Fruit fly (Drosophila melanogaster): ENCODE measurements around the gene CG11658.

The CG11658 gene

DNA sequence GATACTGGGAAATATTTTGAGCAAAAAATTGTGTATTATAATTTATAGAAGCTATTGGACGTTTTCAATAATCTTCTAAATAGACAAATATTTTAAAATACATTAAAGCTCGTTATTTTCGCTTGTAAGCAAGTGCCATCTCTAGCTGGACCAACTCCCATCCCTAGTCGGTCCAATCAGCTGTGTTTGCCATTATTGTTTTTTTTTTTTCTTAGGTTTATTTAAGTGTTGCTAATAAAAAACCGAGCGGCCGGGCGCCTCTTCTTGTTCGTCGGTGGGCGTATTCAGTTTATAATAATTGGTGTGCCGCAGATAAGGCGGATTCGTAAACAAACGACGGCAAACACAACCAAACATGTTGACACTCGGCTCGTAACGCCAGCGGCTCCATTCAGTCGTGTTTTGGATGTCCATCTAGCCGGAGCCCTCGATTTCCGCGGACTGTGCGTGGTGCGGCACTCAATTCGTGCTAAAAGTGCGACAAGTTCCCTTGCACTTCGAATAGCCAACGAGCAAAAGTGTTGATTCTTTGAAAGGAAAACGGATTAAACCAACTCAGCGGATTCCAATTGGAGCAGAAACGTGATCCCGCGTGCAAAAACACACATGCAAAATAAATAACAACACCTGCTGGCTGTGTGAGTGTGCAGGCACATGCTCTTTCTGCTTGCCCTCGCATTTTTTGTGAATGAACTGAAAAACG lies 24.4 kb downstream of the CG11658 start, which contains the start of gene Sugb (continued):
- TF ChIP-seq CG4820 (GFP tag; optimal IDR thresholded peaks at IDR 0.05) = no peak
- peak; percentile 58 for TF ChIP-seq al (GFP tag; IDR thresholded peaks at IDR 0.05)
- peak; percentile 65 for TF ChIP-seq CG12659 (GFP tag; optimal IDR thresholded peaks at IDR 0.05)
- no peak; the same call in 1 of the 2 replicates for TF ChIP-seq Rx (GFP tag; IDR thresholded peaks at IDR 0.05)
- TF ChIP-seq fu2 (GFP tag; optimal IDR thresholded peaks at IDR 0.05) = peak; percentile 62
- no peak for TF ChIP-seq zen (tag; optimal IDR thresholded peaks at IDR 0.05)
- TF ChIP-seq CG7556 (GFP tag; optimal IDR thresholded peaks at IDR 0.05) = peak; percentile 71
- no peak for TF ChIP-seq CG4854 (GFP tag; optimal IDR thresholded peaks at IDR 0.05)
- no peak; the same call in 1 of the 2 replicates for TF ChIP-seq stc (GFP tag; IDR thresholded peaks at IDR 0.05)
- TF ChIP-seq vnd (GFP tag; IDR thresholded peaks at IDR 0.05; ENCODE audit: partially characterized antibody) = no peak
- no peak for TF ChIP-seq cas (GFP tag; IDR thresholded peaks at IDR 0.05)
- TF ChIP-seq Ada2b (GFP tag; IDR thresholded peaks at IDR 0.05) = no peak; the same call in 1 of the 2 replicates
- no peak for TF ChIP-seq Usf (GFP tag; optimal IDR thresholded peaks at IDR 0.05)
- TF ChIP-seq mirr (GFP tag; optimal IDR thresholded peaks at IDR 0.05) = peak; percentile 61
- no peak for TF ChIP-seq z (GFP tag; IDR thresholded peaks at IDR 0.05)
- TF ChIP-seq Hr3 (GFP tag; optimal IDR thresholded peaks at IDR 0.05) = peak; percentile 47
- TF ChIP-seq CG7839 (tag; optimal IDR thresholded peaks at IDR 0.05) = peak; percentile 67
- TF ChIP-seq Blimp-1 (GFP tag; optimal IDR thresholded peaks at IDR 0.05) = peak; percentile 26
- peak; percentile 76 for TF ChIP-seq pho (GFP tag; optimal IDR thresholded peaks at IDR 0.05)
- no peak for TF ChIP-seq B-H1 (GFP tag; IDR thresholded peaks at IDR 0.05)
- TF ChIP-seq CG9876 (GFP tag; optimal IDR thresholded peaks at IDR 0.05) = no peak
- no peak for TF ChIP-seq tll (GFP tag; optimal IDR thresholded peaks at IDR 0.05)
- peak; percentile 16 for TF ChIP-seq pros (GFP tag; optimal IDR thresholded peaks at IDR 0.05)
- no peak for TF ChIP-seq CG6654 (GFP tag; optimal IDR thresholded peaks at IDR 0.05)
- no peak for TF ChIP-seq cwo (GFP tag; optimal IDR thresholded peaks at IDR 0.05)
- no peak for TF ChIP-seq Hr78 (GFP tag; optimal IDR thresholded peaks at IDR 0.05)
- TF ChIP-seq Dfd (GFP tag; optimal IDR thresholded peaks at IDR 0.05) = no peak
- peak; percentile 15 for TF ChIP-seq vfl (GFP tag; optimal IDR thresholded peaks at IDR 0.05)
- no peak for TF ChIP-seq nerfin-2 (GFP tag; IDR thresholded peaks at IDR 0.05; ENCODE audit: partially characterized antibody)
- peak; percentile 63 for TF ChIP-seq rib (GFP tag; IDR thresholded peaks at IDR 0.05)
- TF ChIP-seq hbn (GFP tag; IDR thresholded peaks at IDR 0.05; ENCODE audit: partially characterized antibody) = peak; percentile 56; the same call in 1 of the 2 replicates
- TF ChIP-seq CG17186 (GFP tag; optimal IDR thresholded peaks at IDR 0.05) = no peak
- TF ChIP-seq Aef1 (GFP tag; IDR thresholded peaks at IDR 0.05) = peak; percentile 18; the same call in 1 of the 3 replicates
- TF ChIP-seq CG13894 (tag; optimal IDR thresholded peaks at IDR 0.05) = peak; percentile 78
- TF ChIP-seq Spps (tag; optimal IDR thresholded peaks at IDR 0.05) = no peak
- no peak for TF ChIP-seq Trl (optimal IDR thresholded peaks at IDR 0.05)
- peak; percentile 4 for TF ChIP-seq Trl (GFP tag; optimal IDR thresholded peaks at IDR 0.05)
- no peak for TF ChIP-seq eyg (GFP tag; optimal IDR thresholded peaks at IDR 0.05)
- peak; percentile 0 for TF ChIP-seq Elba2 (GFP tag; optimal IDR thresholded peaks at IDR 0.05)
- no peak for TF ChIP-seq usp (GFP tag; optimal IDR thresholded peaks at IDR 0.05)
- peak; percentile 83 for TF ChIP-seq MBD-R2 (GFP tag; IDR thresholded peaks at IDR 0.05)
- TF ChIP-seq crc (GFP tag; optimal IDR thresholded peaks at IDR 0.05) = peak; percentile 38
- no peak for TF ChIP-seq CG6791 (GFP tag; IDR thresholded peaks at IDR 0.05; ENCODE audit: partially characterized antibody)
- TF ChIP-seq dmrt11E (tag; optimal IDR thresholded peaks at IDR 0.05) = peak; percentile 23
- peak; percentile 51; the same call in 1 of the 2 replicates for TF ChIP-seq CG7372 (GFP tag; IDR thresholded peaks at IDR 0.05)
- TF ChIP-seq ttk (GFP tag; IDR thresholded peaks at IDR 0.05) = no peak
- peak; percentile 57 for TF ChIP-seq Nf-YB (GFP tag; optimal IDR thresholded peaks at IDR 0.05)
- peak; percentile 62 for TF ChIP-seq HLH3B (GFP tag; IDR thresholded peaks at IDR 0.05)
- peak; percentile 75; the same call in 2 of the 3 replicates for TF ChIP-seq zfh1 (GFP tag; IDR thresholded peaks at IDR 0.05)
- TF ChIP-seq CG33213 (GFP tag; optimal IDR thresholded peaks at IDR 0.05) = peak; percentile 24

Measured in whole organism, embryonic.